Fruit fly (Drosophila melanogaster): ENCODE results near the gene CG14913.
A peak's percentile ranks its signal among the peaks of the same experiment; 100 is the strongest.

The CG14913 gene

DNA sequence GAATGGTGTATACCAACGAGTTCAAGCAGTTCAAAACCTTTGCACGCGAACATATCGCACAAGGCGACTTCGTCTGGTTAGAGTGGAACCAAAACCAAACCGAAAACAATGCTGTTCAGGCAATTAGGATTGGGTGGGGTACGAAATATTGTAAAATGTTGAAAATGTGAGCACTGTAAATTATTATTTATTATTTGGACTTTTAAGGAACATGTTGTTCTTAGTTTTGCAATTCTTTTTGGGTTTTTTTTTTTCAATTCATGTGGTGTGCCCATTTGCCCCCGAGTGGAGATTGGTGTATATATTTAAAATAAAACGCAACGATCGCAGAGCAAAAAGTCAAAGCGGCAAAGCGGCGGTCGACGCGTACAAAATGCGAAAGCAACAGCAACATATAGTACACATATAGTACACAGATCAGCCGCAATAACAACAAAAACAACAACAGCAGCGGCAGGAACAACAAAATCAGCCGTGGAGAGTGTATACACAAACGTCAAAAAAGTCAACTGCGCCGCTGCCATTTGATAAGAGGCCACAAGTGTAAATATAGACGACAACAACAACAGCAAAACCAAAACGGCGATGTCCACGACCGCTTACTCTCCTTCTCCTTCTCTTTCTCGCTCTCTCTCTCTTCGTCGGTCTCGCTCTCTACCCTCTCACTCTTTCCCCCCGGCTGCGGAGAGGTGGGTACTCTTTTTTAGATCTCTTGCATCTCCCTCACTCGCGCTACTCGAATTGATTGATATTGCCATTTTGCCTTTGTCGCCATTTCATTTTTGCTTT is 28.1 kb downstream of the CG14913 start (continued):
- peak; percentile 75 for TF ChIP-seq CG34406 (GFP tag; optimal IDR thresholded peaks at IDR 0.05)
- TF ChIP-seq Sox14 (GFP tag; optimal IDR thresholded peaks at IDR 0.05) = peak; percentile 66
- TF ChIP-seq CG6808 (GFP tag; optimal IDR thresholded peaks at IDR 0.05) = peak; percentile 53
- TF ChIP-seq Lpt (GFP tag; optimal IDR thresholded peaks at IDR 0.05) = peak; percentile 66
- no peak for TF ChIP-seq CG8319 (GFP tag; optimal IDR thresholded peaks at IDR 0.05)
- peak; percentile 41 for TF ChIP-seq CG11762 (GFP tag; optimal IDR thresholded peaks at IDR 0.05; ENCODE audit: insufficient read depth)
- TF ChIP-seq CG11902 (GFP tag; optimal IDR thresholded peaks at IDR 0.05) = peak; percentile 49
- no peak for TF ChIP-seq dac (GFP tag; optimal IDR thresholded peaks at IDR 0.05)
- TF ChIP-seq acj6 (GFP tag; optimal IDR thresholded peaks at IDR 0.05) = peak; percentile 79
- peak; percentile 83 for TF ChIP-seq CG8119 (GFP tag; IDR thresholded peaks at IDR 0.05)

DNA sequence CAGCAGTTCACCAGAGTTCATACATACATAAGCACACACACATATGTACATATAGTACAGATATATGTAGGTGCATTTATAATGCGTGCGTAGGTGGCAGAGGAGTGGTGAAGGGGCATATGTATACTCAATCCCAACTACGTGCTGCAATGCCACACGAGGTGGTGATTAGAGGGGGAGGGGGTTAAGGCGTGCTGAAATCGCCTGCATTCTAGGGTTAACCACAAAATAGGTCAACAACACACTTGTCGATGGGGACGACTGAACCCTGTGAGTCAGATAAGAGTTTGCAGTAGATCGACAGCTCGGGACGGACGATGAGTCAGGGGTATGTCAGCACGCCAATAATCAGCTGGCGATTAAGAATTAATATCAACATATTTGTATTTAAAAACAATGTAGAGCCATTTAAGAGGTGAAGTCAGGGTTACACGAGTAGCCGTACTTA is 28.7 kb downstream of the CG14913 start:
- TF ChIP-seq CG3919 (GFP tag; optimal IDR thresholded peaks at IDR 0.05) (no peak), svp (GFP tag) (peak; percentile 66), CG3032 (tag; optimal IDR thresholded peaks at IDR 0.05) (no peak), pdm3 (GFP tag; optimal IDR thresholded peaks at IDR 0.05) (no peak), Blimp-1 (GFP tag; optimal IDR thresholded peaks at IDR 0.05) (no peak), CG11902 (GFP tag; optimal IDR thresholded peaks at IDR 0.05) (no peak), Eip75B (GFP tag; optimal IDR thresholded peaks at IDR 0.05) (peak; percentile 5), CG9139 (GFP tag; optimal IDR thresholded peaks at IDR 0.05) (no peak), vri (GFP tag; optimal IDR thresholded peaks at IDR 0.05) (peak; percentile 35), Met (GFP tag; optimal IDR thresholded peaks at IDR 0.05) (no peak)

DNA sequence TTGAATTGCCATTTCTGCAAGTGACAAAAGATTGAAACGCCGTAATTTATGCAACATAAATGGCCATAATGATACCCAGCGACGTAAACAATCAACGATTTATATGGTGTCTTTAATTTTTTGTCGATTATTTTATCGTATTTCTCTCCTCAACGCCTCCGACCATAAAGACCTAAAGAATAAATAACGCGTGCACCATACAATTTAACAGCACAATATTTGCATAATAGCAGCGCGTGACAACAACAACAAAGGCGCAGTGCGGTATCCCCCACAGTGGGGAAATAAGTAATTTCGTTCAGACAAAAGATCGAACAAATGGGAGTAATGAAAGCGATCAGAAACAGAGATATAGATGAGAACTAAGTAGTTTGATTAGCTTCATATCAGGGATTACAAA is 29.3 kb downstream of the CG14913 start:
- TF ChIP-seq OdsH (GFP tag; optimal IDR thresholded peaks at IDR 0.05) (no peak), net (GFP tag; optimal IDR thresholded peaks at IDR 0.05) (no peak), Met (GFP tag; optimal IDR thresholded peaks at IDR 0.05) (peak; percentile 19), vri (GFP tag; optimal IDR thresholded peaks at IDR 0.05) (peak; percentile 61), Blimp-1 (GFP tag; optimal IDR thresholded peaks at IDR 0.05) (no peak), CG6808 (GFP tag; optimal IDR thresholded peaks at IDR 0.05) (no peak), CG6854 (GFP tag; optimal IDR thresholded peaks at IDR 0.05) (no peak), Smox (GFP tag; optimal IDR thresholded peaks at IDR 0.05) (no peak), CG11902 (GFP tag; optimal IDR thresholded peaks at IDR 0.05) (no peak), CG6163 (GFP tag; IDR thresholded peaks at IDR 0.05) (no peak), ss (GFP tag; optimal IDR thresholded peaks at IDR 0.05) (no peak), Hr38 (GFP tag; optimal IDR thresholded peaks at IDR 0.05) (no peak), dsx (GFP tag; optimal IDR thresholded peaks at IDR 0.05; ENCODE audit: poor library complexity, severe bottlenecking) (no peak), Gug (GFP tag; IDR thresholded peaks at IDR 0.05) (no peak), Eip78C (GFP tag) (no peak), CG11762 (GFP tag; optimal IDR thresholded peaks at IDR 0.05; ENCODE audit: insufficient read depth) (no peak), Eip93F (GFP tag; optimal IDR thresholded peaks at IDR 0.05) (peak; percentile 29), CG31627 (GFP tag; optimal IDR thresholded peaks at IDR 0.05) (no peak), CG10631 (GFP tag; optimal IDR thresholded peaks at IDR 0.05) (no peak), Hr4 (GFP tag; optimal IDR thresholded peaks at IDR 0.05) (no peak), CG11294 (GFP tag; IDR thresholded peaks at IDR 0.05) (no peak), CG10669 (GFP tag; optimal IDR thresholded peaks at IDR 0.05) (no peak), achi (GFP tag; optimal IDR thresholded peaks at IDR 0.05) (no peak), lz (GFP tag; optimal IDR thresholded peaks at IDR 0.05) (no peak), CG8319 (GFP tag; optimal IDR thresholded peaks at IDR 0.05) (no peak), topi (GFP tag; optimal IDR thresholded peaks at IDR 0.05) (peak; percentile 20), CG3032 (tag; optimal IDR thresholded peaks at IDR 0.05) (no peak), cyc (GFP tag; optimal IDR thresholded peaks at IDR 0.05) (no peak), dac (GFP tag; optimal IDR thresholded peaks at IDR 0.05) (no peak), CG8119 (GFP tag; IDR thresholded peaks at IDR 0.05) (no peak), CG8632 (GFP tag; optimal IDR thresholded peaks at IDR 0.05) (no peak), CG4318 (GFP tag; optimal IDR thresholded peaks at IDR 0.05) (no peak), Sox14 (GFP tag; optimal IDR thresholded peaks at IDR 0.05) (peak; percentile 1), pdm3 (GFP tag; optimal IDR thresholded peaks at IDR 0.05) (no peak), CG6276 (GFP tag; optimal IDR thresholded peaks at IDR 0.05) (no peak), Sox102F (GFP tag; optimal IDR thresholded peaks at IDR 0.05) (peak; percentile 3), CG34406 (GFP tag; optimal IDR thresholded peaks at IDR 0.05) (no peak), Lpt (GFP tag; optimal IDR thresholded peaks at IDR 0.05) (no peak), CG32006 (GFP tag; optimal IDR thresholded peaks at IDR 0.05) (no peak), CG7368 (GFP tag; optimal IDR thresholded peaks at IDR 0.05) (no peak)

Data from whole organism, prepupa.